Fruit fly (Drosophila melanogaster) whole organism, embryonic: Measurements from ENCODE around the gene CG11986.

ENCODE experiments used
- B-H2 ChIP-seq: fragments of 200-800 bp; sonication (Bioruptor generic); optimal IDR thresholded peaks from 2 replicates; lab custom pipeline; 2018; ENCODE audit warnings: missing biosample characterization, mild to moderate bottlenecking, missing genetic modification characterization
- Blimp-1 ChIP-seq: fragments of 200-800 bp; sonication (Bioruptor generic); optimal IDR thresholded peaks from 3 replicates; lab custom pipeline; 2018; ENCODE audit warnings: missing biosample characterization, missing genetic modification characterization, mild to moderate bottlenecking, moderate library complexity, missing genetic modification reagents
- CG10462 ChIP-seq: fragments of 200-800 bp; sonication (Bioruptor generic); optimal IDR thresholded peaks from 2 replicates; lab custom pipeline; 2016; ENCODE audit warnings: missing biosample characterization, missing genetic modification characterization
- CG11723 ChIP-seq: fragments of 200-800 bp; sonication (Bioruptor generic); optimal IDR thresholded peaks from 2 replicates; lab custom pipeline; 2017; ENCODE audit warnings: missing biosample characterization, mild to moderate bottlenecking, missing genetic modification characterization
- CG12071 ChIP-seq: fragments of 200-800 bp; sonication (Bioruptor generic); optimal IDR thresholded peaks from 3 replicates; lab custom pipeline; 2018; ENCODE audit warnings: missing biosample characterization, mild to moderate bottlenecking, missing genetic modification characterization
- CG12769 ChIP-seq: fragments of 200-800 bp; sonication (Bioruptor generic); optimal IDR thresholded peaks from 2 replicates; lab custom pipeline; 2019; ENCODE audit warnings: missing biosample characterization, mild to moderate bottlenecking, missing genetic modification characterization, moderate library complexity
- CG15696 ChIP-seq: fragments of 200-800 bp; sonication (Bioruptor generic); optimal IDR thresholded peaks from 2 replicates; lab custom pipeline; 2019; ENCODE audit warnings: missing biosample characterization, mild to moderate bottlenecking, missing genetic modification characterization, moderate library complexity
- CG1602 ChIP-seq: fragments of 200-800 bp; sonication (Bioruptor generic); optimal IDR thresholded peaks from 3 replicates; lab custom pipeline; 2016; ENCODE audit warnings: missing biosample characterization, missing genetic modification characterization
- CG1647 ChIP-seq: fragments of 200-800 bp; sonication (Bioruptor generic); optimal IDR thresholded peaks from 3 replicates; lab custom pipeline; 2016; ENCODE audit warnings: missing biosample characterization, missing genetic modification characterization
- CG17568 ChIP-seq: fragments of 200-800 bp; sonication (Bioruptor generic); optimal IDR thresholded peaks from 2 replicates; lab custom pipeline; 2018; ENCODE audit warnings: missing biosample characterization, mild to moderate bottlenecking, missing genetic modification characterization, moderate library complexity
- CG18764 ChIP-seq: fragments of 200-800 bp; sonication (Bioruptor generic); optimal IDR thresholded peaks from 3 replicates; lab custom pipeline; 2016; ENCODE audit warnings: missing biosample characterization, missing genetic modification characterization
- CG2712 ChIP-seq: fragments of 200-800 bp; optimal IDR thresholded peaks from 3 replicates; lab custom pipeline; 2019; ENCODE audit warnings: missing biosample characterization, mild to moderate bottlenecking, missing genetic modification characterization, moderate library complexity
- CG2889 ChIP-seq: fragments of 200-800 bp; sonication (Bioruptor generic); IDR thresholded peaks from 3 replicates; pipeline ENCODE4 v1.3.6; 2022; ENCODE audit warnings: missing biosample characterization, missing genetic modification characterization
- CG3065 ChIP-seq: fragments of 200-800 bp; sonication (Bioruptor generic); optimal IDR thresholded peaks from 2 replicates; lab custom pipeline; 2016; ENCODE audit warnings: missing biosample characterization, missing genetic modification characterization
- CG33557 ChIP-seq: fragments of 200-800 bp; sonication (Bioruptor generic); optimal IDR thresholded peaks from 2 replicates; lab custom pipeline; 2019; ENCODE audit warnings: missing biosample characterization, mild to moderate bottlenecking, missing genetic modification characterization, moderate library complexity
- CG34376 ChIP-seq: fragments of 200-800 bp; sonication (Bioruptor generic); optimal IDR thresholded peaks from 2 replicates; lab custom pipeline; 2018; ENCODE audit warnings: missing biosample characterization, mild to moderate bottlenecking, missing genetic modification characterization
- CG3838 ChIP-seq: fragments of 200-800 bp; sonication (Bioruptor generic); optimal IDR thresholded peaks from 3 replicates; lab custom pipeline; 2016; ENCODE audit warnings: missing biosample characterization, missing genetic modification characterization
- CG4360 ChIP-seq: fragments of 200-800 bp; sonication (Bioruptor generic); IDR thresholded peaks from 2 replicates; pipeline ENCODE4 v1.3.6; 2022; ENCODE audit warnings: missing biosample characterization, missing genetic modification characterization
- CG4617 ChIP-seq: fragments of 200-800 bp; sonication (Bioruptor generic); optimal IDR thresholded peaks from 3 replicates; lab custom pipeline; 2016; ENCODE audit warnings: missing biosample characterization, missing genetic modification characterization, borderline replicate concordance
- CG4854 ChIP-seq: fragments of 200-800 bp; sonication (Bioruptor generic); optimal IDR thresholded peaks from 2 replicates; lab custom pipeline; 2016; ENCODE audit warnings: missing biosample characterization, missing genetic modification characterization, inconsistent platforms
- CG6175 ChIP-seq: fragments of 200-800 bp; sonication (Bioruptor generic); IDR thresholded peaks from 3 replicates; pipeline ENCODE4 v1.3.6; 2022; ENCODE audit warnings: missing biosample characterization, missing genetic modification characterization
- CG6854 ChIP-seq: fragments of 200-800 bp; sonication (Bioruptor generic); optimal IDR thresholded peaks from 3 replicates; lab custom pipeline; 2017; ENCODE audit warnings: missing biosample characterization, mild to moderate bottlenecking, missing genetic modification characterization
- CG7372 ChIP-seq: fragments of 200-800 bp; sonication (Bioruptor generic); IDR thresholded peaks from 2 replicates; pipeline ENCODE4 v1.3.6; 2022; ENCODE audit warnings: missing biosample characterization, missing genetic modification characterization
- CG8290 ChIP-seq, 3 experiments: fragments of 200-800 bp; sonication (Bioruptor generic); optimal IDR thresholded peaks; 2 replicates each; lab custom pipeline; 2016 to 2019; ENCODE audit warnings: missing biosample characterization in 3 of 3, missing genetic modification characterization in 3 of 3, mild to moderate bottlenecking in 2 of 3, moderate library complexity in 1 of 3
- CG8359 ChIP-seq: fragments of 200-800 bp; sonication (Bioruptor generic); optimal IDR thresholded peaks from 2 replicates; lab custom pipeline; 2017; ENCODE audit warnings: missing biosample characterization, mild to moderate bottlenecking, missing genetic modification characterization, borderline replicate concordance
- CG9932 ChIP-seq: fragments of 200-800 bp; sonication (Bioruptor generic); IDR thresholded peaks from 2 replicates; pipeline ENCODE4 v1.3.6; 2022; ENCODE audit warnings: missing biosample characterization, missing genetic modification characterization
- Camta ChIP-seq: fragments of 200-800 bp; sonication (Bioruptor generic); optimal IDR thresholded peaks from 2 replicates; lab custom pipeline; 2016; ENCODE audit warnings: missing biosample characterization, missing genetic modification characterization
- D19B ChIP-seq: fragments of 200-800 bp; sonication (Bioruptor generic); optimal IDR thresholded peaks from 2 replicates; lab custom pipeline; 2017; ENCODE audit warnings: missing biosample characterization, mild to moderate bottlenecking, missing genetic modification characterization
- Dp ChIP-seq: fragments of 200-800 bp; sonication (Bioruptor generic); optimal IDR thresholded peaks from 2 replicates; lab custom pipeline; 2018; ENCODE audit warnings: missing biosample characterization, mild to moderate bottlenecking, missing genetic modification characterization, moderate library complexity
- ERR ChIP-seq: fragments of 200-800 bp; sonication (Bioruptor generic); optimal IDR thresholded peaks from 2 replicates; lab custom pipeline; 2016; ENCODE audit warnings: missing biosample characterization, missing genetic modification characterization
- Eip74EF ChIP-seq, 2 experiments: fragments of 200-800 bp in 1 of 2; fragments of >200 bp in 1 of 2; sonication (Bioruptor generic) in 1 of 2; optimal IDR thresholded peaks; 2 replicates each; lab custom pipeline; 2017 to 2019; ENCODE audit warnings: missing biosample characterization in 2 of 2, missing genetic modification characterization in 2 of 2, mild to moderate bottlenecking in 1 of 2, moderate library complexity in 1 of 2
- Elba2 ChIP-seq: fragments of 200-800 bp; sonication (Bioruptor generic); optimal IDR thresholded peaks from 3 replicates; lab custom pipeline; 2016; ENCODE audit warnings: missing biosample characterization, missing genetic modification characterization
- Hand ChIP-seq: fragments of 200-800 bp; sonication (Bioruptor generic); optimal IDR thresholded peaks from 2 replicates; lab custom pipeline; 2017; ENCODE audit warnings: mild to moderate bottlenecking, missing biosample characterization, missing genetic modification reagents, missing genetic modification characterization
- Med ChIP-seq: fragments of 200-800 bp; sonication (Bioruptor generic); peaks from one replicate; lab custom pipeline; 2016; ENCODE audit warnings: missing biosample characterization, missing genetic modification characterization, mild to moderate bottlenecking, inconsistent platforms, moderate library complexity
- Nf-YA ChIP-seq: fragments of 200-800 bp; sonication (Bioruptor generic); IDR thresholded peaks from 2 replicates; pipeline ENCODE4 v1.3.6; 2022; ENCODE audit warnings: missing biosample characterization, missing genetic modification characterization
- ac ChIP-seq: fragments of 200-800 bp; sonication (Bioruptor generic); optimal IDR thresholded peaks from 3 replicates; lab custom pipeline; 2017; ENCODE audit warnings: missing biosample characterization, mild to moderate bottlenecking, missing genetic modification characterization
- bigmax ChIP-seq: fragments of 200-800 bp; sonication (Bioruptor generic); optimal IDR thresholded peaks from 2 replicates; lab custom pipeline; 2018; ENCODE audit warnings: missing biosample characterization, mild to moderate bottlenecking, missing genetic modification characterization
- crp ChIP-seq, 2 experiments: fragments of 200-800 bp; sonication (Bioruptor generic); optimal IDR thresholded peaks; 2 replicates in 1 of 2; 3 replicates in 1 of 2; lab custom pipeline; 2017; ENCODE audit warnings: missing biosample characterization in 2 of 2, missing genetic modification characterization in 2 of 2, mild to moderate bottlenecking in 1 of 2, moderate library complexity in 1 of 2
- dati ChIP-seq: fragments of 200-800 bp; sonication (Bioruptor generic); IDR thresholded peaks from 2 replicates; pipeline ENCODE4 v1.3.6; 2022; ENCODE audit warnings: missing biosample characterization, missing genetic modification characterization
- eyg ChIP-seq: fragments of 200-800 bp; sonication (Bioruptor generic); optimal IDR thresholded peaks from 3 replicates; lab custom pipeline; 2016; ENCODE audit warnings: missing biosample characterization, missing genetic modification characterization
- gfzf ChIP-seq: fragments of 200-800 bp; sonication (Bioruptor generic); optimal IDR thresholded peaks from 2 replicates; lab custom pipeline; 2016; ENCODE audit warnings: missing biosample characterization, mild to moderate bottlenecking, missing genetic modification characterization, moderate library complexity
- jigr1 ChIP-seq: fragments of 200-800 bp; sonication (Bioruptor generic); IDR thresholded peaks from 3 replicates; pipeline ENCODE4 v1.3.6; 2022; ENCODE audit warnings: missing biosample characterization, missing genetic modification characterization
- kah ChIP-seq: fragments of 200-800 bp; sonication (Bioruptor generic); optimal IDR thresholded peaks from 2 replicates; lab custom pipeline; 2018; ENCODE audit warnings: missing biosample characterization, mild to moderate bottlenecking, missing genetic modification characterization
- odd ChIP-seq: fragments of 200-800 bp; sonication (Bioruptor generic); optimal IDR thresholded peaks from 2 replicates; lab custom pipeline; 2017; ENCODE audit warnings: missing biosample characterization, mild to moderate bottlenecking, missing genetic modification characterization
- sd ChIP-seq: fragments of 200-800 bp; sonication (Bioruptor generic); optimal IDR thresholded peaks from 3 replicates; lab custom pipeline; 2018; ENCODE audit warnings: missing biosample characterization, mild to moderate bottlenecking, missing genetic modification characterization, moderate library complexity
- sens ChIP-seq: fragments of 200-800 bp; sonication (Bioruptor generic); peaks from one replicate; lab custom pipeline; 2016; ENCODE audit warnings: missing biosample characterization, missing genetic modification characterization
- sr ChIP-seq: fragments of 200-800 bp; sonication (Bioruptor generic); IDR thresholded peaks from 3 replicates; pipeline ENCODE4 v1.3.6; 2022; ENCODE audit warnings: missing biosample characterization, missing genetic modification characterization
- sug ChIP-seq: fragments of 200-800 bp; optimal IDR thresholded peaks from 2 replicates; lab custom pipeline; 2019; ENCODE audit warnings: missing biosample characterization, mild to moderate bottlenecking, missing genetic modification characterization, moderate library complexity
- tna ChIP-seq: fragments of 200-800 bp; sonication (Bioruptor generic); IDR thresholded peaks from 2 replicates; pipeline ENCODE4 v1.3.6; 2022; ENCODE audit warnings: missing biosample characterization, missing genetic modification characterization; ENCODE audit not compliant: partially characterized antibody
- tx ChIP-seq: fragments of 200-800 bp; sonication (Bioruptor generic); optimal IDR thresholded peaks from 2 replicates; lab custom pipeline; 2016; ENCODE audit warnings: missing biosample characterization, missing genetic modification characterization
- vvl ChIP-seq: fragments of 200-800 bp; sonication (Bioruptor generic); IDR thresholded peaks from 2 replicates; pipeline ENCODE4 v1.3.6; 2022; ENCODE audit warnings: missing biosample characterization, missing genetic modification characterization
- yki ChIP-seq: fragments of >200 bp; optimal IDR thresholded peaks from 3 replicates; lab custom pipeline; 2018

The CG11986 gene

dm6 chr3R:9039448-9039847 is 24.2 kb downstream of the CG11986 start, which contains the start of gene neur (continued):
- TF ChIP-seq CG6175 = no peak
- TF ChIP-seq CG33557 = peak; percentile 25
- no peak for TF ChIP-seq tx (GFP tag; lab: Kevin White, UChicago)
- no peak for TF ChIP-seq CG1647 (GFP tag; lab: Kevin White, UChicago)
- TF ChIP-seq Hand (GFP tag; lab: Kevin White, UChicago) = no peak
- TF ChIP-seq CG2712 = peak; percentile 42
- no peak for TF ChIP-seq CG7372 (GFP tag; lab: Robert Waterston, UW)
- TF ChIP-seq ERR (GFP tag; lab: Kevin White, UChicago) = no peak
- no peak for TF ChIP-seq ac (GFP tag; lab: Kevin White, UChicago)
- TF ChIP-seq CG6854 = no peak
- no peak for TF ChIP-seq CG2889
- TF ChIP-seq yki = no peak
- TF ChIP-seq CG3838 (GFP tag; lab: Kevin White, UChicago) = no peak
- TF ChIP-seq Nf-YA (GFP tag; lab: Robert Waterston, UW) = no peak
- TF ChIP-seq CG1602 (GFP tag; lab: Kevin White, UChicago) = peak; percentile 2
- no peak for TF ChIP-seq jigr1 (GFP tag; lab: Robert Waterston, UW)
- no peak for TF ChIP-seq dati
- no peak for TF ChIP-seq Elba2 (GFP tag; lab: Kevin White, UChicago)
- peak; percentile 58 for TF ChIP-seq CG4617 (GFP tag; lab: Kevin White, UChicago)
- peak in 1 of 2 experiments; percentile 61 for TF ChIP-seq crp (GFP tag; optimal IDR thresholded peaks at IDR 0.05; lab: Kevin White, UChicago)
- no peak for TF ChIP-seq B-H2
- TF ChIP-seq CG12071 = no peak
- no peak for TF ChIP-seq sr
- no peak for TF ChIP-seq CG8359 (GFP tag; lab: Kevin White, UChicago)
- peak; percentile 35 for TF ChIP-seq Dp (GFP tag; lab: Kevin White, UChicago)

dm6 chr3R:9043610-9044009 is 28.4 kb downstream of the CG11986 start:
- TF ChIP-seq CG9932 (GFP tag; lab: Robert Waterston, UW) (no peak), gfzf (GFP tag; lab: Kevin White, UChicago) (peak; percentile 11), CG8290 (GFP tag; optimal IDR thresholded peaks at IDR 0.05; lab: Kevin White, UChicago) (no peak), CG8290 (tag; optimal IDR thresholded peaks at IDR 0.05; lab: Kevin White, UChicago) (peak in 1 of 2 experiments; percentile 9), CG12769 (peak; percentile 36), sens (GFP tag; lab: Kevin White, UChicago) (no peak), Eip74EF (GFP tag; optimal IDR thresholded peaks at IDR 0.05; lab: Kevin White, UChicago) (no peak), eyg (GFP tag; lab: Kevin White, UChicago) (no peak), CG4854 (GFP tag; lab: Kevin White, UChicago) (no peak), Med (GFP tag; lab: Kevin White, UChicago) (peak; percentile 44), Blimp-1 (GFP tag; lab: Kevin White, UChicago) (no peak), CG12071 (no peak), CG15696 (tag; lab: Kevin White, UChicago) (no peak), sug (peak; percentile 25), CG10462 (GFP tag; lab: Kevin White, UChicago) (no peak), CG4360 (GFP tag; lab: Robert Waterston, UW) (no peak), Camta (GFP tag; lab: Kevin White, UChicago) (no peak), D19B (GFP tag; lab: Kevin White, UChicago) (no peak), CG18764 (GFP tag; lab: Kevin White, UChicago) (no peak), CG34376 (GFP tag; lab: Kevin White, UChicago) (peak; percentile 74), tna (GFP tag; lab: Robert Waterston, UW) (no peak), CG3065 (GFP tag; lab: Kevin White, UChicago) (no peak), CG11723 (GFP tag; lab: Kevin White, UChicago) (no peak), bigmax (no peak), kah (GFP tag; lab: Kevin White, UChicago) (peak; percentile 50), CG17568 (GFP tag; lab: Kevin White, UChicago) (no peak), vvl (GFP tag; lab: Robert Waterston, UW) (no peak), odd (no peak), sd (tag; lab: Kevin White, UChicago) (peak; percentile 46)
